Worm (Caenorhabditis elegans): ENCODE data around the gene ntl-3.

DNA sequence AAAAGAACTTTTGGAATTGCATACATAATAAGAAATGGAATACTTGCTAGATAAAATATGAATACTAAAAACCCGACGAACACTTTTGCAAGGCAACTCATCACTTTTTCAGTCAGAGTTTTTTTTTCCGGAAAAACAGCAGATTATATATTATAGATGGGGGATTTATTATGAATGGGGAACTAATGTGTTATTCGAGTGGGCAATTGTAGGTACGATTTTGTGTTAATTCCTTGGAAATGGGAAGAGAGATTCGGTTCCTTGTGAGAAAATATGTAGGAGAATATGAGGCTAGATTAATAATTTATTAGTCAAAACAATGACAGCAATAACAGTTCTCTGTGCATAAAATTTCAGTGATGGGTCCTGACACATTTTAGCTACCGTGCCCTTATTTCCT, 45.1 kb upstream of the ntl-3 start, which contains the start of gene faah-5:
- TF ChIP-seq nhr-76 (tag; optimal IDR thresholded peaks at IDR 0.05) (no peak), lin-13 (GFP tag; optimal IDR thresholded peaks at IDR 0.05) (no peak), blmp-1 (tag; optimal IDR thresholded peaks at IDR 0.05) (no peak), fkh-10 (GFP tag; optimal IDR thresholded peaks at IDR 0.05) (no peak), unc-62 (GFP tag; optimal IDR thresholded peaks at IDR 0.05) (no peak), ztf-11 (tag; optimal IDR thresholded peaks at IDR 0.05) (no peak)

Data from whole organism, L1 larva.